Worm (Caenorhabditis elegans) whole organism, mixed stage, embryonic: ENCODE data around the gene nlp-23.

Experiments
- M03D4.4 ChIP-seq: sonication (generic microtip); optimal IDR thresholded peaks from 2 replicates; lab custom pipeline; 2017; ENCODE audit warnings: mild to moderate bottlenecking, missing genetic modification characterization, missing compliant biosample characterization
- bed-3 ChIP-seq: fragments of 200-800 bp; sonication (Bioruptor generic); optimal IDR thresholded peaks from 3 replicates; lab custom pipeline; 2018; ENCODE audit warnings: mild to moderate bottlenecking, missing genetic modification characterization, moderate library complexity, missing compliant biosample characterization
- blmp-1 ChIP-seq: fragments of 150-350 bp; optimal IDR thresholded peaks from 2 replicates; lab custom pipeline; 2014; ENCODE audit warnings: missing biosample characterization, missing genetic modification characterization
- ceh-39 ChIP-seq: fragments of 150-350 bp; optimal IDR thresholded peaks from 2 replicates; lab custom pipeline; 2014; ENCODE audit warnings: missing biosample characterization, missing genetic modification characterization
- ceh-43 ChIP-seq: fragments of 200-800 bp; sonication (Bioruptor generic); optimal IDR thresholded peaks from 2 replicates; lab custom pipeline; 2018; ENCODE audit warnings: mild to moderate bottlenecking, missing genetic modification characterization, moderate library complexity, missing compliant biosample characterization
- ceh-83 ChIP-seq: fragments of 200-800 bp; sonication (Bioruptor generic); optimal IDR thresholded peaks from 2 replicates; lab custom pipeline; 2018; ENCODE audit warnings: mild to moderate bottlenecking, missing genetic modification characterization, missing compliant biosample characterization
- drap-1 ChIP-seq: fragments of 200-800 bp; sonication (Bioruptor generic); optimal IDR thresholded peaks from 3 replicates; lab custom pipeline; 2018; ENCODE audit warnings: mild to moderate bottlenecking, missing genetic modification characterization, missing compliant biosample characterization
- elt-1 ChIP-seq: sonication (generic microtip); optimal IDR thresholded peaks from 2 replicates; lab custom pipeline; 2017; ENCODE audit warnings: missing genetic modification characterization, mild to moderate bottlenecking, missing compliant biosample characterization, antibody characterized with exemption, moderate library complexity, borderline replicate concordance; ENCODE audit not compliant: insufficient read depth
- elt-3 ChIP-seq: fragments of 150-350 bp; optimal IDR thresholded peaks from 2 replicates; lab custom pipeline; 2014; ENCODE audit warnings: missing biosample characterization, missing genetic modification characterization
- hlh-1 ChIP-seq: fragments of 150-350 bp; optimal IDR thresholded peaks from 2 replicates; lab custom pipeline; 2014; ENCODE audit warnings: missing biosample characterization, missing genetic modification reagents, missing genetic modification characterization
- lin-13 ChIP-seq: fragments of 150-350 bp; optimal IDR thresholded peaks from 2 replicates; lab custom pipeline; 2014; ENCODE audit warnings: missing biosample characterization, missing genetic modification characterization
- lin-32 ChIP-seq: fragments of 200-800 bp; sonication (Bioruptor generic); optimal IDR thresholded peaks from 2 replicates; lab custom pipeline; 2018; ENCODE audit warnings: mild to moderate bottlenecking, missing genetic modification characterization, missing compliant biosample characterization
- lsy-2 ChIP-seq: fragments of 150-350 bp; optimal IDR thresholded peaks from 2 replicates; lab custom pipeline; 2014; ENCODE audit warnings: missing biosample characterization, missing genetic modification characterization
- mep-1 ChIP-seq: fragments of 150-350 bp; optimal IDR thresholded peaks from 2 replicates; lab custom pipeline; 2017; ENCODE audit warnings: missing biosample characterization, missing genetic modification reagents, missing genetic modification characterization, inconsistent platforms
- mls-2 ChIP-seq: sonication (generic microtip); optimal IDR thresholded peaks from 2 replicates; lab custom pipeline; 2016; ENCODE audit warnings: mild to moderate bottlenecking, missing genetic modification characterization, moderate library complexity, missing compliant biosample characterization
- nhr-12 ChIP-seq: fragments of 150-350 bp; optimal IDR thresholded peaks from 2 replicates; lab custom pipeline; 2014; ENCODE audit warnings: missing biosample characterization, missing genetic modification characterization
- nhr-2 ChIP-seq: fragments of 150-350 bp; optimal IDR thresholded peaks from 2 replicates; lab custom pipeline; 2014; ENCODE audit warnings: missing biosample characterization, missing genetic modification characterization
- nhr-237 ChIP-seq: fragments of 150-350 bp; optimal IDR thresholded peaks from 2 replicates; lab custom pipeline; 2014; ENCODE audit warnings: missing biosample characterization, missing genetic modification characterization
- nhr-76 ChIP-seq: sonication (generic microtip); optimal IDR thresholded peaks from 2 replicates; lab custom pipeline; 2017; ENCODE audit warnings: missing biosample characterization, missing genetic modification characterization
- pha-4 ChIP-seq: fragments of 150-350 bp; optimal IDR thresholded peaks from 2 replicates; lab custom pipeline; 2018; ENCODE audit warnings: missing biosample characterization, missing genetic modification reagents, missing genetic modification characterization
- sem-2 ChIP-seq: fragments of 200-800 bp; sonication (Bioruptor generic); optimal IDR thresholded peaks from 2 replicates; lab custom pipeline; 2018; ENCODE audit warnings: mild to moderate bottlenecking, missing genetic modification characterization, missing compliant biosample characterization
- snpc-4 ChIP-seq: fragments of 150-350 bp; optimal IDR thresholded peaks from 2 replicates; lab custom pipeline; 2014; ENCODE audit warnings: missing biosample characterization, missing genetic modification characterization
- sptf-1 ChIP-seq: sonication (generic microtip); optimal IDR thresholded peaks from 2 replicates; lab custom pipeline; 2017; ENCODE audit warnings: mild to moderate bottlenecking, missing genetic modification characterization, moderate library complexity, missing compliant biosample characterization
- tbx-8 ChIP-seq: fragments of 200-800 bp; sonication (Bioruptor generic); optimal IDR thresholded peaks from 2 replicates; lab custom pipeline; 2018; ENCODE audit warnings: mild to moderate bottlenecking, missing genetic modification characterization, moderate library complexity, missing compliant biosample characterization
- unc-120 ChIP-seq: sonication (generic microtip); optimal IDR thresholded peaks from 2 replicates; lab custom pipeline; 2017; ENCODE audit warnings: missing genetic modification characterization, missing compliant biosample characterization; ENCODE audit not compliant: poor library complexity, severe bottlenecking
- unc-62 ChIP-seq: fragments of 150-350 bp; optimal IDR thresholded peaks from 2 replicates; lab custom pipeline; 2014; ENCODE audit warnings: missing biosample characterization, missing genetic modification reagents, missing genetic modification characterization
- ztf-11 ChIP-seq: fragments of 150-350 bp; optimal IDR thresholded peaks from 2 replicates; lab custom pipeline; 2014; ENCODE audit warnings: missing biosample characterization, missing genetic modification characterization

The nlp-23 gene

ce11 chrX:2319238-2319637, 23.5 kb downstream of the nlp-23 start, which contains the start of gene aakg-4:
Gene aakg-4 (minus strand): TSS chrX:2319338.
- TF ChIP-seq lsy-2 (tag; lab: Kevin White, UChicago) (no peak), mls-2 (tag; lab: Kevin White, UChicago) (no peak)

ce11 chrX:2317480-2317879, 25.3 kb downstream of the nlp-23 start:
- TF ChIP-seq ceh-39, result no peak
- no peak for TF ChIP-seq unc-62 (GFP tag; lab: Kevin White, UChicago)
- no peak for TF ChIP-seq elt-1 (tag; lab: Kevin White, UChicago)
- TF ChIP-seq lin-13 (tag; lab: Kevin White, UChicago), result no peak
- no peak for TF ChIP-seq blmp-1 (tag; lab: Kevin White, UChicago)
- no peak for TF ChIP-seq pha-4 (tag; lab: Kevin White, UChicago)
- TF ChIP-seq ceh-83 (GFP tag; lab: Kevin White, UChicago), result no peak

DNA sequence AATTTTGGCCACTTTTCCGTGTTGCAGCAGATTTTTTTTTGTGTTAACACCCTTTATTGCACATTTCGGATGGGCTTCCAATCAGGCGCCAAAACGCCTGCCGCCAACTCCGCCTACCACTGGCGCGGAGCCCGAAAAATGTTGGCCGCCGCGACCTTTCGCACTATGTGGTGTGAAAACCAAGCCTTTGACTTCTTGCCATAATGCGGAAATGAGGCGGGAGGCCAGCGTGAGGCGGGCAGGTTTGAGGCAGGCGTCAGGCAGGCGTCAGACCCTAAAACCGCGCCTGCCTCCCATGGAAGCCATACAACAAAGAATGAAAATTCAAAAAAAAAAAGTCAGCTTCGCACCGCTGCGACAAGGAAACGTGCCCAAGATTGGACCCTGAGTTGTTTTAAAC, 25.9 kb downstream of the nlp-23 start:
- no peak for TF ChIP-seq tbx-8 (GFP tag; lab: Kevin White, UChicago)
- no peak for TF ChIP-seq sptf-1
- TF ChIP-seq lsy-2 (tag; lab: Kevin White, UChicago), result no peak
- no peak for TF ChIP-seq bed-3 (GFP tag; lab: Kevin White, UChicago)
- no peak for TF ChIP-seq nhr-237 (tag; lab: Kevin White, UChicago)
- no peak for TF ChIP-seq drap-1
- no peak for TF ChIP-seq ztf-11

DNA sequence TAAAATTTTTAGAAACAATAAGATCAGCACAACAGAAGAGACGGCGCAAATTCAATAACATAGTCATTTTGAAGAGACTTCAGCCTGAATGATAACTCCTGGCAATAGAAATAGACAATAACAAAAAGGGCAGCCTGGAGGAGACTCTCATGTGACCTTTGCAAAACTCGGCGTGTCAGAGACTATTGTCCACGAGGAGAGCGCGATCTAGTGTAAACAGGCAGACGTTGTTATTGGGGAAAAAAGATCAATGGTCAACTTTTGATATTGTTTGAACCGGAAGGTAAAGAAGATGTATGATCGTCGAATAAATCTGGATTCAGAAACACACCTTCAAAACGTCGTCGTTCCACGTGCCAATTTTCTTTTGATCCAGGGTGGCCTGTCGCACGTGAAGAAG, 26.6 kb downstream of the nlp-23 start:
- TF ChIP-seq drap-1 (no peak), M03D4.4 (tag; lab: Kevin White, UChicago) (no peak), pha-4 (tag; lab: Kevin White, UChicago) (peak; percentile 21), elt-1 (tag; lab: Kevin White, UChicago) (no peak), blmp-1 (tag; lab: Kevin White, UChicago) (no peak)
- TF ChIP-seq, all 35 proteins: peak for 1

DNA sequence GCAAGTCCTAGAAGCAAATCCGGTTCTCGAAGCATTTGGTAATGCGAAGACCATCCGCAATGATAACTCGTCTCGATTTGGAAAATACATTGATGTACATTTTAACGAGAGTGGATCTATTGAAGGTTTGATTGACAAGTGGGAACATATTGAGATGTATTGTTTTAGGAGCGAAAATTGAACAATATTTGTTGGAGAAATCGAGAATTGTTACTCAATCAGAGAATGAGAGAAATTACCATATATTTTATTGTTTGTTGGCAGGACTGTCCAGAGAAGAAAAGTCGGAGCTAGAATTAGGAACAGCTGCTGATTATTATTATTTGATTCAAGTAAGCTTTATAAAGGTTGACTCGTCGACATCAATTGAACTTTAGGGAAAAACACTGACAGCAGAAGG, 38.3 kb downstream of the nlp-23 start:
- TF ChIP-seq ztf-11 (no peak), sptf-1 (no peak), snpc-4 (no peak), unc-120 (tag; lab: Kevin White, UChicago) (no peak), sem-2 (GFP tag; lab: Kevin White, UChicago) (no peak), hlh-1 (tag; lab: Kevin White, UChicago) (no peak), M03D4.4 (tag; lab: Kevin White, UChicago) (no peak), tbx-8 (GFP tag; lab: Kevin White, UChicago) (no peak), elt-1 (tag; lab: Kevin White, UChicago) (no peak), drap-1 (no peak), mls-2 (tag; lab: Kevin White, UChicago) (no peak), lin-32 (GFP tag; lab: Kevin White, UChicago) (no peak), mep-1 (tag; lab: Kevin White, UChicago) (no peak), nhr-12 (tag; lab: Kevin White, UChicago) (no peak), ceh-43 (GFP tag; lab: Kevin White, UChicago) (no peak), nhr-2 (tag; lab: Kevin White, UChicago) (no peak)

- TF ChIP-seq unc-62 (GFP tag; lab: Kevin White, UChicago), result no peak
- TF ChIP-seq elt-3 (tag; lab: Kevin White, UChicago), result no peak
- no peak for TF ChIP-seq M03D4.4 (tag; lab: Kevin White, UChicago)
- no peak for TF ChIP-seq ceh-83 (GFP tag; lab: Kevin White, UChicago)
- TF ChIP-seq snpc-4, result no peak
- no peak for TF ChIP-seq nhr-12 (tag; lab: Kevin White, UChicago)
- TF ChIP-seq nhr-2 (tag; lab: Kevin White, UChicago), result no peak
- TF ChIP-seq nhr-76 (tag; lab: Kevin White, UChicago), result no peak
- no peak for TF ChIP-seq unc-120 (tag; lab: Kevin White, UChicago)
Observed at ce11 chrX:2303253-2303652, 39.5 kb downstream of the nlp-23 start.
